Fruit fly (Drosophila melanogaster) whole organism, wandering third instar larva: Measurements from ENCODE around the gene Cyp313a4.

ENCODE experiments used
- Abd-B ChIP-seq: fragments of >200 bp; optimal IDR thresholded peaks from 2 replicates; lab custom pipeline; 2017; ENCODE audit warnings: missing biosample characterization, missing genetic modification characterization
- CG32264 ChIP-seq: fragments of 200-800 bp; sonication (Bioruptor generic); optimal IDR thresholded peaks from 2 replicates; lab custom pipeline; 2016; ENCODE audit warnings: missing biosample characterization, missing genetic modification characterization
- CG9705 ChIP-seq: fragments of 200-800 bp; sonication (Bioruptor generic); optimal IDR thresholded peaks from 2 replicates; lab custom pipeline; 2018; ENCODE audit warnings: missing biosample characterization, mild to moderate bottlenecking, missing genetic modification characterization
- CrebA ChIP-seq: fragments of 200-800 bp; sonication (Bioruptor generic); optimal IDR thresholded peaks from 2 replicates; lab custom pipeline; 2016; ENCODE audit warnings: missing biosample characterization, mild to moderate bottlenecking, missing genetic modification characterization, borderline replicate concordance
- Dfd ChIP-seq: fragments of >200 bp; optimal IDR thresholded peaks from 2 replicates; lab custom pipeline; 2017; ENCODE audit warnings: missing biosample characterization, missing genetic modification characterization
- Dif ChIP-seq: fragments of 200-275, 200-300 bp; sonication (Bioruptor generic); optimal IDR thresholded peaks from 2 replicates; lab custom pipeline; 2018; ENCODE audit warnings: missing biosample characterization, missing genetic modification characterization; ENCODE audit not compliant: partially characterized antibody
- GATAd ChIP-seq: sonication (Bioruptor generic); optimal IDR thresholded peaks from 2 replicates; lab custom pipeline; 2016; ENCODE audit warnings: missing biosample characterization, missing genetic modification characterization
- HLH106 ChIP-seq: fragments of 200-800 bp; optimal IDR thresholded peaks from 3 replicates; lab custom pipeline; 2019; ENCODE audit warnings: missing biosample characterization, mild to moderate bottlenecking, missing genetic modification characterization, moderate library complexity
- Hnf4 ChIP-seq: fragments of 200-800 bp; sonication (Bioruptor generic); optimal IDR thresholded peaks from 2 replicates; lab custom pipeline; 2016; ENCODE audit warnings: missing biosample characterization, mild to moderate bottlenecking, missing genetic modification characterization
- Hr78 ChIP-seq: fragments of >200 bp; optimal IDR thresholded peaks from 2 replicates; lab custom pipeline; 2017; ENCODE audit warnings: missing biosample characterization, missing genetic modification characterization
- Hr83 ChIP-seq: fragments of 200-300 bp; sonication (Bioruptor generic); optimal IDR thresholded peaks from 2 replicates; lab custom pipeline; 2016; ENCODE audit warnings: missing biosample characterization, mild to moderate bottlenecking, missing genetic modification characterization, moderate library complexity; ENCODE audit not compliant: poor library complexity, severe bottlenecking
- Jra ChIP-seq: sonication (Bioruptor generic); optimal IDR thresholded peaks from 2 replicates; lab custom pipeline; 2016; ENCODE audit warnings: missing biosample characterization, missing genetic modification characterization
- Mio ChIP-seq: sonication (Bioruptor generic); optimal IDR thresholded peaks from 2 replicates; lab custom pipeline; 2016; ENCODE audit warnings: missing biosample characterization, missing genetic modification characterization
- N ChIP-seq: fragments of >200 bp; optimal IDR thresholded peaks from 2 replicates; lab custom pipeline; 2018; ENCODE audit warnings: missing biosample characterization, missing external identifiers, missing genetic modification characterization
- Sp1 ChIP-seq: fragments of 200-800 bp; sonication (Bioruptor generic); optimal IDR thresholded peaks from 3 replicates; lab custom pipeline; 2019; ENCODE audit warnings: missing biosample characterization, mild to moderate bottlenecking, missing genetic modification characterization, moderate library complexity
- Vsx2 ChIP-seq: fragments of 200-300, 225-300 bp; sonication (Bioruptor generic); optimal IDR thresholded peaks from 2 replicates; lab custom pipeline; 2018; ENCODE audit warnings: missing biosample characterization, missing genetic modification characterization; ENCODE audit not compliant: partially characterized antibody
- br ChIP-seq: fragments of 200-800 bp; sonication (Bioruptor generic); optimal IDR thresholded peaks from 2 replicates; lab custom pipeline; 2016; ENCODE audit warnings: missing biosample characterization, missing genetic modification characterization
- brk ChIP-seq: fragments of 200-800 bp; sonication (Bioruptor generic); optimal IDR thresholded peaks from 2 replicates; lab custom pipeline; 2016; ENCODE audit warnings: missing biosample characterization, mild to moderate bottlenecking, missing genetic modification characterization
- dmrt93B ChIP-seq: fragments of 200-800 bp; sonication (Bioruptor generic); optimal IDR thresholded peaks from 2 replicates; lab custom pipeline; 2018; ENCODE audit warnings: missing biosample characterization, mild to moderate bottlenecking, missing genetic modification characterization
- dsf ChIP-seq: sonication (Bioruptor generic); optimal IDR thresholded peaks from 2 replicates; lab custom pipeline; 2016; ENCODE audit warnings: missing biosample characterization, missing genetic modification characterization, borderline replicate concordance
- ey ChIP-seq: fragments of 200-800 bp; sonication (Bioruptor generic); optimal IDR thresholded peaks from 2 replicates; lab custom pipeline; 2016; ENCODE audit warnings: missing biosample characterization, missing genetic modification characterization
- foxo ChIP-seq, 2 experiments: fragments of 200-800 bp; sonication (Bioruptor generic); optimal IDR thresholded peaks; 2 replicates in 1 of 2; 3 replicates in 1 of 2; lab custom pipeline; 2016 to 2017; ENCODE audit warnings: missing biosample characterization in 2 of 2, missing genetic modification characterization in 2 of 2
- fru ChIP-seq: fragments of 200-800 bp; sonication (Bioruptor generic); optimal IDR thresholded peaks from 3 replicates; lab custom pipeline; 2016; ENCODE audit warnings: missing biosample characterization, mild to moderate bottlenecking, missing genetic modification characterization
- h ChIP-seq: fragments of 200-800 bp; sonication (Bioruptor generic); optimal IDR thresholded peaks from 3 replicates; lab custom pipeline; 2016; ENCODE audit warnings: missing biosample characterization, mild to moderate bottlenecking, missing genetic modification characterization
- jim ChIP-seq: fragments of 175-275, 200-325 bp; sonication (Bioruptor generic); optimal IDR thresholded peaks from 2 replicates; lab custom pipeline; 2016; ENCODE audit warnings: missing biosample characterization, mild to moderate bottlenecking, missing genetic modification characterization
- lola ChIP-seq: fragments of >200 bp; optimal IDR thresholded peaks from 2 replicates; lab custom pipeline; 2017; ENCODE audit warnings: missing biosample characterization, missing genetic modification characterization
- pan ChIP-seq: fragments of >200 bp; optimal IDR thresholded peaks from 2 replicates; lab custom pipeline; 2017
- rgr ChIP-seq: fragments of 200-800 bp; sonication (Bioruptor generic); optimal IDR thresholded peaks from 3 replicates; lab custom pipeline; 2016; ENCODE audit warnings: missing biosample characterization, mild to moderate bottlenecking, missing genetic modification characterization
- sage ChIP-seq: fragments of 200-800 bp; sonication (Bioruptor generic); optimal IDR thresholded peaks from 2 replicates; lab custom pipeline; 2016; ENCODE audit warnings: missing biosample characterization, mild to moderate bottlenecking, missing genetic modification characterization
- sv ChIP-seq: fragments of 200-800 bp; sonication (Bioruptor generic); optimal IDR thresholded peaks from 3 replicates; lab custom pipeline; 2016; ENCODE audit warnings: missing biosample characterization, missing genetic modification characterization
- tai ChIP-seq: sonication (Bioruptor generic); optimal IDR thresholded peaks from 2 replicates; lab custom pipeline; 2016; ENCODE audit warnings: missing biosample characterization, missing genetic modification characterization
- usp ChIP-seq: fragments of >200 bp; optimal IDR thresholded peaks from 2 replicates; lab custom pipeline; 2017; ENCODE audit warnings: missing biosample characterization, missing genetic modification characterization
- woc ChIP-seq: sonication (Bioruptor generic); optimal IDR thresholded peaks from 2 replicates; lab custom pipeline; 2016; ENCODE audit warnings: missing biosample characterization, mild to moderate bottlenecking, missing genetic modification characterization

Cyp313a4 gene

DNA sequence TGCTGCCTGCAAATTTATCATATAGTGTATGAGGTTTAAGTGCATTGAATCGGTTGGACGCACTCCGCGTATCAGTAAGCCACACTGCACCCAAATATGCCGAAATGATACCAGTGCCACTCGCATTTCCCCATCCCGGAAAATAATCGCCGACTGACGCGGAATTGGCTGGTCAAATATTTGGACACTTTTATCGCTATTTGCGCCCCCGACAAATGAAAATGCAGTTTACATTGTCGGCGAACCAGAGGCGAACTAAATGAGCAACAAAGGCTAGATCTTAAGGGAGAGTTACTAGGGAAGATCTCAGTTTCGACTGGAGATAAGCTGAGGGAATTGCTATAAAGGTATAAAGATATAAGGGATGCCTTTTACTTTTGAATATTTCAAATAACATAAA is 6.9 kb upstream of the Cyp313a4 start:
- TF ChIP-seq CG32264 (no peak), foxo (GFP tag; optimal IDR thresholded peaks at IDR 0.05; lab: Kevin White, UChicago) (no peak), CG9705 (GFP tag; lab: Kevin White, UChicago) (no peak), lola (GFP tag; lab: Kevin White, UChicago) (no peak), Jra (no peak), Vsx2 (no peak), Dif (GFP tag; lab: Kevin White, UChicago) (no peak), woc (no peak), fru (GFP tag; lab: Kevin White, UChicago) (no peak), dmrt93B (GFP tag; lab: Kevin White, UChicago) (no peak), Abd-B (GFP tag; lab: Kevin White, UChicago) (no peak), Hr83 (GFP tag; lab: Kevin White, UChicago) (no peak)
- TF ChIP-seq, all 38 proteins: peak for 0

DNA sequence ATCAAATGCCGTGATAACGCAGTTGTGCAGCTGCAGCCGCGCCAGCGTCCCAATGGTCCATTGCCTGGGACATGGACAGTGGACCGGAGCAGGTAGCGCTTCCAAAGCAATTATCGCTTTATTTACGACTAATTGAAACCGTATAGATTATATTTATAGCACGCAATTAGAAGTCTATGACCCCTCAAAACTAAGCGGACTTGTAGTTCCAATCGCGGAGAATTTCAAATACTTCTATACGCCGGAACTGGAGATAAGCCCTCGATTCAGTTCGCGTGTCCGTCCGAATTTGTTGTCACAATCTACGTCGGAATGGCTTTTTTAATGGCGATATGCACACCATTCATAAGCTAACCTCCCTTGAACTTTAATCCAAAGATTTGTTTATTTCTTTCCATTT is 4.1 kb upstream of the Cyp313a4 start:
- no peak for TF ChIP-seq jim (GFP tag; lab: Kevin White, UChicago)
- no peak for TF ChIP-seq tai (GFP tag; lab: Kevin White, UChicago)
- TF ChIP-seq dsf (GFP tag; lab: Kevin White, UChicago), result no peak
- no peak for TF ChIP-seq sage (GFP tag; lab: Kevin White, UChicago)
- no peak for TF ChIP-seq N (GFP tag; lab: Kevin White, UChicago)
- TF ChIP-seq Hr83 (GFP tag; lab: Kevin White, UChicago), result no peak
- TF ChIP-seq Mio (GFP tag; lab: Kevin White, UChicago), result no peak
- no peak for TF ChIP-seq pan (lab: Kevin White, UChicago)
- TF ChIP-seq h, result no peak
- TF ChIP-seq usp (GFP tag; lab: Kevin White, UChicago), result no peak
- no peak for TF ChIP-seq Dfd (GFP tag; lab: Kevin White, UChicago)
- no peak for TF ChIP-seq rgr (GFP tag; lab: Kevin White, UChicago)
- no peak for TF ChIP-seq Hr78 (GFP tag; lab: Kevin White, UChicago)
- no peak for TF ChIP-seq HLH106 (tag; lab: Kevin White, UChicago)
- no peak for TF ChIP-seq foxo (GFP tag; optimal IDR thresholded peaks at IDR 0.05; lab: Kevin White, UChicago)
- TF ChIP-seq CrebA (GFP tag; lab: Kevin White, UChicago), result no peak
- TF ChIP-seq ey (GFP tag; lab: Kevin White, UChicago), result no peak
- TF ChIP-seq dmrt93B (GFP tag; lab: Kevin White, UChicago), result no peak
- TF ChIP-seq, all 38 proteins: peak for 0

DNA sequence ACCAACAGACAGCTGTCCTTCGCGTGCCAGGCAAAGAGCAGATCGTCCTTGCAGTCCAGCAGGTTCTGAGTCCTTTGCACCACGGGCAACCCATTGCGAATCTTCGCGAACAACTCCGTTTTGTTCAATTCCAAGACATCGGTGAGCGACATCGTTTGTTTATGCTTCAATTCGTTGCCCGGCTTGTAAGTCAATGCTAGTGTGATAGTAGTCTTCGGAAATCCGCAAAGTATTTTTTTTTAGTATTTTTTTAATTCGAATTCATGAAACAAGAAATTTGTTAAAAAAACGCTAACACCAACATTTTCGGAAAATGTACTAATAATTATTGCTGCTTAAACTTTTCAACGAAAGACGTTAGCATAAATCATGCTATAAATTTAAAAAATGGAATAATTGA is 2.3 kb downstream of the Cyp313a4 start, which contains the start of gene mbo:
Gene mbo (minus strand): TSS at position 203 of the 400 bp plus-strand sequence.
- TF ChIP-seq Dfd (GFP tag; lab: Kevin White, UChicago) (no peak), Hnf4 (GFP tag; lab: Kevin White, UChicago) (no peak), fru (GFP tag; lab: Kevin White, UChicago) (no peak), Dif (GFP tag; lab: Kevin White, UChicago) (no peak), Vsx2 (no peak), CG9705 (GFP tag; lab: Kevin White, UChicago) (no peak), sage (GFP tag; lab: Kevin White, UChicago) (no peak), sv (GFP tag; lab: Kevin White, UChicago) (no peak), tai (GFP tag; lab: Kevin White, UChicago) (no peak), woc (no peak), br (GFP tag; lab: Kevin White, UChicago) (no peak), foxo (GFP tag; optimal IDR thresholded peaks at IDR 0.05; lab: Kevin White, UChicago) (no peak), CrebA (GFP tag; lab: Kevin White, UChicago) (no peak), Jra (no peak), Abd-B (GFP tag; lab: Kevin White, UChicago) (no peak), brk (GFP tag; lab: Kevin White, UChicago) (no peak), Sp1 (GFP tag; lab: Kevin White, UChicago) (no peak), GATAd (GFP tag; lab: Kevin White, UChicago) (no peak)

DNA sequence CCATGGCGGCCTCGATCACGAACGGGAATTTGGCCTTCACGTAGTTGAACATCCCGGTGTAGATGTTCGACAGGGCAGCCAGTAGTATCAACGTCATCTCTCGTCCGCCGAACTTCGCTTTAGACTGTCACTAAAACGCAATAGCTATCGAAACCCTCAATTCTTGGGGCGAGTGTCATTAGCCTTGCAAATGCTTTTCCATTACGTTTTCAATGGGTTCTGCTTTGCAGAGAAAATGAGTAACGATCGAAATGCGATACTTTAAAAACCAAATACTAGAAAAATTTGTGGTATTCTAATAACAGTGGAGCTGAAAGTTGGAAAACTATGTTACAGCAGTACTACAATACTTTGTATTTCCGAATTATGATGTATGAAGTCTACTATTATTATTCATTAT is 5.0 kb downstream of the Cyp313a4 start, which contains the start of gene CG43630:
Gene CG43630 (minus strand): TSS at position 101 of the 400 bp plus-strand sequence.
- TF ChIP-seq Hr78 (GFP tag; lab: Kevin White, UChicago) (no peak), CrebA (GFP tag; lab: Kevin White, UChicago) (no peak), brk (GFP tag; lab: Kevin White, UChicago) (no peak), jim (GFP tag; lab: Kevin White, UChicago) (no peak), Jra (no peak)
